Worm (Caenorhabditis elegans) whole organism, L4 larva: ENCODE measurements around the gene polg-1.

Experiments used
- F26F4.8 ChIP-seq: fragments of 200-800 bp; sonication (Bioruptor generic); conservative IDR thresholded peaks from 2 replicates; pipeline ENCODE4 v1.3.6; 2022; ENCODE audit warnings: missing genetic modification characterization, missing compliant biosample characterization
- ama-1 ChIP-seq: fragments of 150-350 bp; optimal IDR thresholded peaks from 2 replicates; lab custom pipeline; 2014; ENCODE audit warnings: inconsistent platforms, mixed read lengths
- ces-1 ChIP-seq: fragments of 150-350 bp; sonication (generic microtip); optimal IDR thresholded peaks from 4 replicates; lab custom pipeline; 2014; ENCODE audit warnings: missing biosample characterization, missing genetic modification reagents, missing genetic modification characterization
- egl-27 ChIP-seq: sonication (generic microtip); optimal IDR thresholded peaks from 3 replicates; lab custom pipeline; 2017; ENCODE audit warnings: missing biosample characterization, missing genetic modification reagents, missing genetic modification characterization
- egl-43 ChIP-seq: fragments of 200-800 bp; sonication (Bioruptor generic); IDR thresholded peaks from 2 replicates; pipeline ENCODE4 v1.3.6; 2022; ENCODE audit warnings: missing genetic modification reagents, missing genetic modification characterization, missing compliant biosample characterization
- fkh-10 ChIP-seq: fragments of 150-350 bp; optimal IDR thresholded peaks from 2 replicates; lab custom pipeline; 2014; ENCODE audit warnings: missing biosample characterization, missing genetic modification reagents, missing genetic modification characterization
- lin-39 ChIP-seq: fragments of 150-350 bp; optimal IDR thresholded peaks from 2 replicates; lab custom pipeline; 2014; ENCODE audit warnings: missing biosample characterization, missing genetic modification reagents, missing genetic modification characterization
- nhr-10 ChIP-seq: fragments of 150-350 bp; optimal IDR thresholded peaks from 2 replicates; lab custom pipeline; 2014; ENCODE audit warnings: missing biosample characterization, missing genetic modification characterization
- nhr-237 ChIP-seq: sonication (generic microtip); optimal IDR thresholded peaks from 2 replicates; lab custom pipeline; 2017; ENCODE audit warnings: missing biosample characterization, missing genetic modification characterization
- sdz-12 ChIP-seq: fragments of 200-800 bp; sonication (Bioruptor generic); optimal IDR thresholded peaks from 2 replicates; lab custom pipeline; 2018; ENCODE audit warnings: mild to moderate bottlenecking, missing genetic modification characterization, missing compliant biosample characterization

- TF ChIP-seq nhr-10 (tag; lab: Kevin White, UChicago) (no peak), egl-27 (tag; lab: Kevin White, UChicago) (no peak), egl-43 (GFP tag; lab: Robert Waterston, UW) (no peak), nhr-237 (tag; lab: Kevin White, UChicago) (no peak), ces-1 (GFP tag; lab: Kevin White, UChicago) (no peak), fkh-10 (GFP tag; lab: Kevin White, UChicago) (no peak), sdz-12 (no peak), lin-39 (tag; lab: Kevin White, UChicago) (no peak), F26F4.8 (no peak), ama-1 (no peak)
These were observed 13.0 kb downstream of the polg-1 start for ce11 chrII:12186726-12187125.
